Fruit fly (Drosophila melanogaster): ENCODE results near the gene Tbcd.

- TF ChIP-seq Myc (optimal IDR thresholded peaks at IDR 0.05) (no peak), Sin3A (optimal IDR thresholded peaks at IDR 0.05) (no peak), h (optimal IDR thresholded peaks at IDR 0.05) (no peak), psq (optimal IDR thresholded peaks at IDR 0.05) (no peak), insv (optimal IDR thresholded peaks at IDR 0.05) (no peak), ttk (optimal IDR thresholded peaks at IDR 0.05) (no peak)
These were observed 50.3 kb downstream of the Tbcd start, which contains the start of gene COX7AL2 for dm6 chr2L:2197475-2198118.

All from Kc167 (cell line).